Worm (Caenorhabditis elegans) whole organism, L1 larva: ENCODE measurements around the gene nhr-157.

ENCODE experiments used
- C04F5.9 ChIP-seq: sonication (generic microtip); optimal IDR thresholded peaks from 2 replicates; lab custom pipeline; 2016; ENCODE audit warnings: missing genetic modification characterization, missing compliant biosample characterization
- C34B4.2 ChIP-seq: sonication (generic microtip); optimal IDR thresholded peaks from 2 replicates; lab custom pipeline; 2017; ENCODE audit warnings: mild to moderate bottlenecking, missing genetic modification characterization, missing compliant biosample characterization
- aha-1 ChIP-seq: fragments of 150-350 bp; optimal IDR thresholded peaks from 2 replicates; lab custom pipeline; 2014; ENCODE audit warnings: missing biosample characterization, missing genetic modification characterization
- alr-1 ChIP-seq: fragments of 200-800 bp; sonication (Bioruptor generic); optimal IDR thresholded peaks from 2 replicates; lab custom pipeline; 2018; ENCODE audit warnings: borderline replicate concordance, mild to moderate bottlenecking, missing genetic modification characterization, missing compliant biosample characterization
- aly-2 ChIP-seq: fragments of 150-350 bp; optimal IDR thresholded peaks from 2 replicates; lab custom pipeline; 2014; ENCODE audit warnings: missing biosample characterization, missing genetic modification characterization
- ama-1 ChIP-seq: fragments of 150-350 bp; optimal IDR thresholded peaks from 2 replicates; lab custom pipeline; 2014
- blmp-1 ChIP-seq: fragments of 150-350 bp; optimal IDR thresholded peaks from 2 replicates; lab custom pipeline; 2014; ENCODE audit warnings: missing biosample characterization, missing genetic modification characterization
- ceh-63 ChIP-seq: fragments of 200-800 bp; sonication (Bioruptor generic); optimal IDR thresholded peaks from 2 replicates; lab custom pipeline; 2018; ENCODE audit warnings: mild to moderate bottlenecking, missing genetic modification characterization, missing compliant biosample characterization
- ceh-8 ChIP-seq: fragments of 200-800 bp; sonication (Bioruptor generic); optimal IDR thresholded peaks from 2 replicates; lab custom pipeline; 2018; ENCODE audit warnings: mild to moderate bottlenecking, missing genetic modification characterization, moderate library complexity, missing compliant biosample characterization
- ceh-88 ChIP-seq: fragments of 200-800 bp; sonication (Bioruptor generic); IDR thresholded peaks from 2 replicates; pipeline ENCODE4 v1.3.6; 2022; ENCODE audit warnings: missing genetic modification characterization, missing compliant biosample characterization
- ceh-90 ChIP-seq: sonication (generic microtip); optimal IDR thresholded peaks from 2 replicates; lab custom pipeline; 2016; ENCODE audit warnings: missing genetic modification characterization, missing compliant biosample characterization
- ces-1 ChIP-seq: fragments of 150-350 bp; optimal IDR thresholded peaks from 2 replicates; lab custom pipeline; 2014; ENCODE audit warnings: missing biosample characterization, missing genetic modification reagents, missing genetic modification characterization
- dsc-1 ChIP-seq: sonication (generic microtip); optimal IDR thresholded peaks from 2 replicates; lab custom pipeline; 2016; ENCODE audit warnings: mild to moderate bottlenecking, missing genetic modification characterization, missing compliant biosample characterization
- efl-3 ChIP-seq: fragments of 200-800 bp; sonication (Bioruptor generic); optimal IDR thresholded peaks from 2 replicates; lab custom pipeline; 2018; ENCODE audit warnings: mild to moderate bottlenecking, missing genetic modification characterization, missing compliant biosample characterization
- elt-2 ChIP-seq: sonication (generic microtip); optimal IDR thresholded peaks from 2 replicates; lab custom pipeline; 2016; ENCODE audit warnings: missing genetic modification characterization, mild to moderate bottlenecking, inconsistent platforms, missing compliant biosample characterization, missing genetic modification reagents
- ets-5 ChIP-seq: fragments of 200-800 bp; sonication (Bioruptor generic); IDR thresholded peaks from 2 replicates; pipeline ENCODE4 v1.3.6; 2022; ENCODE audit warnings: missing genetic modification characterization, missing compliant biosample characterization
- fkh-10 ChIP-seq: sonication (generic microtip); optimal IDR thresholded peaks from 2 replicates; lab custom pipeline; 2017; ENCODE audit warnings: missing biosample characterization, missing genetic modification reagents, missing genetic modification characterization
- fkh-8 ChIP-seq: sonication (generic microtip); optimal IDR thresholded peaks from 2 replicates; lab custom pipeline; 2016; ENCODE audit warnings: mild to moderate bottlenecking, missing genetic modification characterization, missing compliant biosample characterization
- fos-1 ChIP-seq: fragments of 150-350 bp; optimal IDR thresholded peaks from 2 replicates; lab custom pipeline; 2014; ENCODE audit warnings: missing biosample characterization, missing genetic modification characterization
- hpl-2 ChIP-seq: fragments of 150-350 bp; optimal IDR thresholded peaks from 2 replicates; lab custom pipeline; 2014; ENCODE audit warnings: missing biosample characterization, missing genetic modification reagents, missing genetic modification characterization
- irx-1 ChIP-seq: sonication (generic microtip); optimal IDR thresholded peaks from 2 replicates; lab custom pipeline; 2016; ENCODE audit warnings: missing genetic modification characterization, missing compliant biosample characterization
- jun-1 ChIP-seq: fragments of 150-350 bp; optimal IDR thresholded peaks from 2 replicates; lab custom pipeline; 2014; ENCODE audit warnings: missing biosample characterization, missing genetic modification reagents, missing genetic modification characterization
- lin-13 ChIP-seq: fragments of 150-350 bp; optimal IDR thresholded peaks from 2 replicates; lab custom pipeline; 2014; ENCODE audit warnings: missing biosample characterization, missing genetic modification reagents, missing genetic modification characterization
- lin-14 ChIP-seq: fragments of 200-800 bp; sonication (Bioruptor generic); optimal IDR thresholded peaks from 2 replicates; lab custom pipeline; 2018; ENCODE audit warnings: mild to moderate bottlenecking, missing genetic modification characterization, moderate library complexity, missing compliant biosample characterization
- lin-15B ChIP-seq: fragments of 150-350 bp; sonication (generic microtip); optimal IDR thresholded peaks from 3 replicates; lab custom pipeline; 2014; ENCODE audit warnings: missing biosample characterization, missing genetic modification characterization
- lin-39 ChIP-seq: fragments of 150-350 bp; optimal IDR thresholded peaks from 2 replicates; lab custom pipeline; 2014; ENCODE audit warnings: missing biosample characterization, missing genetic modification reagents, missing genetic modification characterization
- lir-3 ChIP-seq: sonication (generic microtip); optimal IDR thresholded peaks from 2 replicates; lab custom pipeline; 2016; ENCODE audit warnings: mild to moderate bottlenecking, missing genetic modification characterization, moderate library complexity, missing compliant biosample characterization; ENCODE audit not compliant: poor library complexity
- mab-9 ChIP-seq: fragments of 200-800 bp; sonication (Bioruptor generic); IDR thresholded peaks from 2 replicates; pipeline ENCODE4 v1.3.6; 2022; ENCODE audit warnings: missing genetic modification reagents, missing genetic modification characterization, missing compliant biosample characterization
- mep-1 ChIP-seq: fragments of 150-350 bp; optimal IDR thresholded peaks from 2 replicates; lab custom pipeline; 2014; ENCODE audit warnings: missing biosample characterization, missing genetic modification characterization
- nhr-11 ChIP-seq: fragments of 150-350 bp; optimal IDR thresholded peaks from 2 replicates; lab custom pipeline; 2014; ENCODE audit warnings: missing biosample characterization, missing genetic modification characterization
- nhr-12 ChIP-seq: sonication (generic microtip); optimal IDR thresholded peaks from 2 replicates; lab custom pipeline; 2017; ENCODE audit warnings: missing biosample characterization, missing genetic modification characterization
- nhr-19 ChIP-seq: fragments of 200-800 bp; sonication (Bioruptor generic); conservative IDR thresholded peaks from 2 replicates; pipeline ENCODE4 v1.3.6; 2022; ENCODE audit warnings: missing genetic modification characterization, missing compliant biosample characterization
- nhr-71 ChIP-seq: sonication (generic microtip); optimal IDR thresholded peaks from 2 replicates; lab custom pipeline; 2016; ENCODE audit warnings: mild to moderate bottlenecking, missing genetic modification characterization, moderate library complexity, missing compliant biosample characterization
- nhr-76 ChIP-seq: sonication (generic microtip); optimal IDR thresholded peaks from 2 replicates; lab custom pipeline; 2017; ENCODE audit warnings: missing biosample characterization, missing genetic modification characterization
- nhr-77 ChIP-seq: fragments of 150-350 bp; optimal IDR thresholded peaks from 2 replicates; lab custom pipeline; 2014; ENCODE audit warnings: missing biosample characterization, missing genetic modification characterization
- pqm-1 ChIP-seq: sonication (generic microtip); optimal IDR thresholded peaks from 3 replicates; lab custom pipeline; 2017; ENCODE audit warnings: missing biosample characterization, missing genetic modification characterization
- skn-1 ChIP-seq: fragments of 150-350 bp; optimal IDR thresholded peaks from 2 replicates; lab custom pipeline; 2014; ENCODE audit warnings: missing biosample characterization, missing genetic modification characterization
- snpc-4 ChIP-seq: fragments of 150-350 bp; optimal IDR thresholded peaks from 2 replicates; lab custom pipeline; 2014; ENCODE audit warnings: missing biosample characterization, missing genetic modification characterization
- snu-23 ChIP-seq: sonication (generic microtip); optimal IDR thresholded peaks from 2 replicates; lab custom pipeline; 2016; ENCODE audit warnings: missing genetic modification characterization, missing compliant biosample characterization
- sox-4 ChIP-seq: sonication (generic microtip); optimal IDR thresholded peaks from 2 replicates; lab custom pipeline; 2016; ENCODE audit warnings: missing genetic modification characterization, missing compliant biosample characterization
- sptf-1 ChIP-seq: fragments of 150-350 bp; optimal IDR thresholded peaks from 2 replicates; lab custom pipeline; 2014; ENCODE audit warnings: missing biosample characterization, missing genetic modification characterization
- tbx-2 ChIP-seq: sonication (generic microtip); optimal IDR thresholded peaks from 2 replicates; lab custom pipeline; 2016; ENCODE audit warnings: missing genetic modification characterization, missing compliant biosample characterization
- tlp-1 ChIP-seq: fragments of 150-350 bp; optimal IDR thresholded peaks from 2 replicates; lab custom pipeline; 2014; ENCODE audit warnings: missing biosample characterization, missing genetic modification characterization
- unc-130 ChIP-seq: fragments of 150-350 bp; optimal IDR thresholded peaks from 2 replicates; lab custom pipeline; 2017; ENCODE audit warnings: missing biosample characterization, missing genetic modification characterization, inconsistent platforms
- unc-30 ChIP-seq: sonication (generic microtip); optimal IDR thresholded peaks from 2 replicates; lab custom pipeline; 2017; ENCODE audit warnings: missing biosample characterization, missing genetic modification characterization
- unc-62 ChIP-seq: fragments of 150-350 bp; optimal IDR thresholded peaks from 2 replicates; lab custom pipeline; 2014; ENCODE audit warnings: missing biosample characterization, missing genetic modification reagents, missing genetic modification characterization
- unc-86 ChIP-seq: sonication (generic microtip); optimal IDR thresholded peaks from 2 replicates; lab custom pipeline; 2016; ENCODE audit warnings: missing genetic modification characterization, missing compliant biosample characterization
- unc-98 ChIP-seq: fragments of 200-800 bp; sonication (Bioruptor generic); IDR thresholded peaks from 2 replicates; pipeline ENCODE4 v1.3.6; 2022; ENCODE audit warnings: missing genetic modification characterization, missing compliant biosample characterization
- vab-15 ChIP-seq: sonication (generic microtip); optimal IDR thresholded peaks from 2 replicates; lab custom pipeline; 2017; ENCODE audit warnings: missing genotype, mild to moderate bottlenecking, missing genetic modification characterization, missing compliant biosample characterization
- zag-1 ChIP-seq: fragments of 150-350 bp; optimal IDR thresholded peaks from 2 replicates; lab custom pipeline; 2014; ENCODE audit warnings: missing biosample characterization, missing genetic modification characterization

The nhr-157 gene

ce11 chrV:3890761-3891160 is 22.0 kb upstream of the nhr-157 start, which contains the start of gene C17E7.9:
Gene C17E7.9, minus strand, starts transcription at chrV:3890861.
- TF ChIP-seq alr-1 (tag; lab: Kevin White, UChicago) (no peak), sox-4 (no peak), fkh-10 (GFP tag; lab: Kevin White, UChicago) (no peak), ceh-90 (no peak), jun-1 (no peak), mab-9 (no peak), nhr-19 (GFP tag; lab: Robert Waterston, UW) (no peak), unc-98 (GFP tag; lab: Robert Waterston, UW) (no peak), unc-130 (tag; lab: Kevin White, UChicago) (no peak), zag-1 (tag; lab: Kevin White, UChicago) (no peak), lin-14 (GFP tag; lab: Kevin White, UChicago) (no peak), nhr-76 (tag; lab: Kevin White, UChicago) (no peak), ceh-63 (GFP tag; lab: Kevin White, UChicago) (no peak), lir-3 (no peak), pqm-1 (tag; lab: Kevin White, UChicago) (no peak), hpl-2 (no peak), fkh-8 (tag; lab: Kevin White, UChicago) (no peak), nhr-71 (no peak), lin-39 (tag; lab: Kevin White, UChicago) (no peak)

- TF ChIP-seq pqm-1 (tag; lab: Kevin White, UChicago) (no peak), efl-3 (GFP tag; lab: Kevin White, UChicago) (no peak), ama-1 (lab: Kevin White, UChicago) (no peak), ces-1 (GFP tag; lab: Kevin White, UChicago) (no peak), aha-1 (tag; lab: Kevin White, UChicago) (no peak), jun-1 (no peak), snpc-4 (tag; lab: Kevin White, UChicago) (no peak), nhr-77 (tag; lab: Kevin White, UChicago) (no peak), unc-62 (GFP tag; lab: Kevin White, UChicago) (no peak)
Measured at ce11 chrV:3889113-3889512, 20.3 kb upstream of the nhr-157 start, which contains the start of gene C17E7.13. Gene C17E7.13, minus strand, starts transcription at chrV:3889288.

- TF ChIP-seq nhr-11 (tag; lab: Kevin White, UChicago) (no peak), irx-1 (tag; lab: Kevin White, UChicago) (no peak), aly-2 (tag; lab: Kevin White, UChicago) (no peak), nhr-19 (GFP tag; lab: Robert Waterston, UW) (no peak), lin-13 (no peak), C04F5.9 (tag; lab: Kevin White, UChicago) (no peak), ets-5 (no peak), sptf-1 (tag; lab: Kevin White, UChicago) (no peak), jun-1 (no peak), nhr-12 (tag; lab: Kevin White, UChicago) (no peak), tlp-1 (tag; lab: Kevin White, UChicago) (no peak), blmp-1 (no peak)
- TF ChIP-seq, all 84 proteins: peak for 0
Measured at ce11 chrV:3886104-3886503, 17.3 kb upstream of the nhr-157 start, which contains the start of gene nhr-124. Gene nhr-124, minus strand, starts transcription at chrV:3886204.

- TF ChIP-seq vab-15 (tag; lab: Kevin White, UChicago) (no peak), unc-86 (tag; lab: Kevin White, UChicago) (no peak), zag-1 (tag; lab: Kevin White, UChicago) (no peak), C34B4.2 (tag; lab: Kevin White, UChicago) (no peak), ceh-8 (GFP tag; lab: Kevin White, UChicago) (peak; percentile 70), lin-15B (tag; lab: Kevin White, UChicago) (no peak), nhr-71 (peak; percentile 3), ceh-88 (GFP tag; lab: Robert Waterston, UW) (no peak), fkh-8 (tag; lab: Kevin White, UChicago) (peak; percentile 38), skn-1 (tag; lab: Kevin White, UChicago) (no peak), ceh-63 (GFP tag; lab: Kevin White, UChicago) (no peak), snu-23 (no peak), pqm-1 (tag; lab: Kevin White, UChicago) (no peak), unc-30 (tag; lab: Kevin White, UChicago) (no peak), dsc-1 (tag; lab: Kevin White, UChicago) (peak; percentile 65), tbx-2 (no peak), ama-1 (lab: Kevin White, UChicago) (no peak), fos-1 (no peak), mep-1 (tag; lab: Kevin White, UChicago) (no peak), elt-2 (tag; lab: Kevin White, UChicago) (no peak)
Measured at ce11 chrV:3884550-3884949, 15.7 kb upstream of the nhr-157 start.
